Fruit fly (Drosophila melanogaster) whole organism, pupa: ENCODE results near the gene Slc25A46b.

Experiments used
- CG10348 ChIP-seq: fragments of 200-800 bp; sonication (Bioruptor generic); IDR thresholded peaks from 2 replicates; pipeline ENCODE4 v1.3.6; 2022; ENCODE audit warnings: missing biosample characterization, missing genetic modification characterization
- CG13204 ChIP-seq: fragments of 200-800 bp; sonication (Bioruptor generic); optimal IDR thresholded peaks from 2 replicates; lab custom pipeline; 2018; ENCODE audit warnings: missing biosample characterization, mild to moderate bottlenecking, missing genetic modification characterization, moderate library complexity
- CG14655 ChIP-seq: fragments of 200-800 bp; sonication (Bioruptor generic); optimal IDR thresholded peaks from 3 replicates; lab custom pipeline; 2017; ENCODE audit warnings: mild to moderate bottlenecking, missing biosample characterization, missing genetic modification reagents, missing genetic modification characterization
- CG15710 ChIP-seq: fragments of 200-800 bp; sonication (Bioruptor generic); optimal IDR thresholded peaks from 2 replicates; lab custom pipeline; 2018; ENCODE audit warnings: missing biosample characterization, mild to moderate bottlenecking, missing genetic modification characterization, moderate library complexity
- CG32121 ChIP-seq: fragments of 200-800 bp; sonication (Bioruptor generic); IDR thresholded peaks from 2 replicates; pipeline ENCODE4 v1.3.6; 2022; ENCODE audit warnings: missing biosample characterization, missing genetic modification characterization
- fd96Ca ChIP-seq: fragments of 200-800 bp; sonication (Bioruptor generic); IDR thresholded peaks from 3 replicates; pipeline ENCODE4 v1.3.6; 2022; ENCODE audit warnings: missing biosample characterization, missing genetic modification characterization

DNA sequence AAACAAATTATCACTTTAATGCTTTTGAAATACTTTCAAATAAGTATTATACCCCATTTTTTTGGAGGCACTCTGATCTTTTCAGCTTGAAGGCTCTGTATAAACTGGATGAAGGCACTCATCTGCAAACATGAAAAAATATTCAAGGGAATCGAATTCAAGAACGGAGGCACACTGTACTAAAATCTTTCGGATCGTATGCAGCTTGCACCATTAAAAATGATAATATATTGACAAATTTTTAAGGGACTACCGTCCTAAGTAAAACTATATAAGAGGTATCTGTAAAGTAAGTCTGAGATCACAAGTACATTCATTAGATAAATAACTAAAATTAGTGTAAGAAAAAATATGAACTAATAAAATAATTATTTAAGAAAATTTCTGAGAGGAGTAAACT is 16.7 kb downstream of the Slc25A46b start, which contains the start of gene CG44476:
- no peak for TF ChIP-seq CG10348 (GFP tag; lab: Robert Waterston, UW)
- no peak for TF ChIP-seq CG13204
- no peak for TF ChIP-seq CG15710
- no peak for TF ChIP-seq CG14655 (GFP tag; lab: Kevin White, UChicago)
- TF ChIP-seq CG32121 (GFP tag; lab: Robert Waterston, UW) = no peak
- no peak for TF ChIP-seq fd96Ca (GFP tag; lab: Robert Waterston, UW)
